Fruit fly (Drosophila melanogaster) whole organism, prepupa: ENCODE results near the gene Cp38.

Source experiments
- CG1621 ChIP-seq: fragments of 200-800 bp; sonication (Bioruptor generic); optimal IDR thresholded peaks from 3 replicates; lab custom pipeline; 2018; ENCODE audit warnings: missing biosample characterization, mild to moderate bottlenecking, missing genetic modification characterization
- CG6163 ChIP-seq: fragments of 200-800 bp; sonication (Bioruptor generic); IDR thresholded peaks from 3 replicates; pipeline ENCODE4 v1.3.6; 2022; ENCODE audit warnings: missing biosample characterization, missing genetic modification characterization
- CG6792 ChIP-seq: fragments of 200-800 bp; sonication (Bioruptor generic); optimal IDR thresholded peaks from 3 replicates; lab custom pipeline; 2016; ENCODE audit warnings: missing biosample characterization, missing genetic modification characterization
- lz ChIP-seq: fragments of 200-800 bp; sonication (Bioruptor generic); optimal IDR thresholded peaks from 3 replicates; lab custom pipeline; 2016; ENCODE audit warnings: missing biosample characterization, missing genetic modification characterization
- net ChIP-seq: fragments of 200-800 bp; sonication (Bioruptor generic); optimal IDR thresholded peaks from 3 replicates; lab custom pipeline; 2016; ENCODE audit warnings: missing biosample characterization, missing genetic modification characterization
- spab ChIP-seq: fragments of 200-800 bp; sonication (Bioruptor generic); optimal IDR thresholded peaks from 2 replicates; lab custom pipeline; 2017; ENCODE audit warnings: missing biosample characterization, mild to moderate bottlenecking, missing genetic modification characterization, missing genetic modification reagents
- ss ChIP-seq, 2 experiments: fragments of 200-800 bp; sonication (Bioruptor generic); optimal IDR thresholded peaks; 2 replicates in 1 of 2; 3 replicates in 1 of 2; lab custom pipeline; 2017 to 2018; ENCODE audit warnings: mild to moderate bottlenecking in 2 of 2, missing biosample characterization in 2 of 2, missing genetic modification characterization in 2 of 2, moderate library complexity in 1 of 2

DNA sequence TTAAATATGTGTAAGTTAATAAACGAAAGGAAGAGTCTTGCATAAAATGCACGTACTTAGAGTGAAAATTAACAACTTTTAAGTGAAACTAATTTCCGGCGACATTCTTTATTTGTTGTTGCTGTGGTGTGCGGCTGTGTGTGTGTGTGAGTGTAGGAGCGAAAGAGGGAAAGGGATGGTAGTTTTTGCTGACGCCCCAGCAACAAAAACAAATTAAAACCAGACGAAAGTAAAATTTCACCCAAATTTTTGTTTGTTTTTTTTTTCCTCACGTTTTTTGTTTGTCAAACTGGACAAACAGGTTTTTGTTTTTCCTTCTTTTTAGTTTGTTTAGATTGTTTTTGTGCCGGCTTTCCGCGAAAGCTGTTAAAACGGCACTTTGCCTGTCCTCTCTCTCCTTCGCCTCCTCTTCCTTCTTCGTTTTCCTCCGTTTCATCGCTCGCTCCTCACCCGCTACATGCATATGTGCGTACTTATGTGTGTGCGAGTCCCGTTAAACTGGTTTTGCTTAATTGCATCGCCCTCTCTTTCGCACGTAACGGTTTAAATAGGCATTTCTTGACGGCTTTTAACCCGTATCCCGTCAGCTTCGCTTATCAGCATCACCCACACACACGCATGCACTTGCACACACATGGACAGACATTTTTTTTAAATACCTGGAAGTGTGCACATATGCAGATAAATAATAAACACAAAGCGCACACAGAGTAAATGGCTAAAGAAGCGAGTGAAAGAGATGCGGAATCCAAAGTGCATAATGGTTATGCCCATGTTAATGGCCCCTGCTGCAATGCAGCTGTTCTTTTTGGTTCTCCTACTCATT lies 44.1 kb upstream of the Cp38 start, which contains the start of gene Miga:
- TF ChIP-seq spab (GFP tag; lab: Kevin White, UChicago) (peak; percentile 9), CG6163 (GFP tag; lab: Robert Waterston, UW) (0 out of 3 replicates have a peak, but pooled peaks have one; percentile 26), CG1621 (tag; lab: Kevin White, UChicago) (peak; percentile 44), CG6792 (GFP tag; lab: Kevin White, UChicago) (no peak), lz (GFP tag; lab: Kevin White, UChicago) (no peak), net (GFP tag; lab: Kevin White, UChicago) (no peak), ss (GFP tag; optimal IDR thresholded peaks at IDR 0.05; lab: Kevin White, UChicago) (peak; percentile 67 to 77)
